Worm (Caenorhabditis elegans) whole organism, L4 larva: Measurements from ENCODE around the gene abch-1.

Source experiments
- F26F4.8 ChIP-seq: fragments of 200-800 bp; sonication (Bioruptor generic); conservative IDR thresholded peaks from 2 replicates; pipeline ENCODE4 v1.3.6; 2022; ENCODE audit warnings: missing genetic modification characterization, missing compliant biosample characterization
- T26A8.4 ChIP-seq: fragments of 200-800 bp; sonication (Bioruptor generic); IDR thresholded peaks from 2 replicates; pipeline ENCODE4 v1.3.6; 2022; ENCODE audit warnings: missing genetic modification characterization, missing compliant biosample characterization
- Y48G9A.11 ChIP-seq: fragments of 200-800 bp; sonication (Bioruptor generic); IDR thresholded peaks from 2 replicates; pipeline ENCODE4 v1.3.6; 2022; ENCODE audit warnings: missing genetic modification reagents, missing genetic modification characterization, missing compliant biosample characterization
- arid-1 ChIP-seq: fragments of 200-800 bp; sonication (Bioruptor generic); conservative IDR thresholded peaks from 2 replicates; pipeline ENCODE4 v1.3.6; 2022; ENCODE audit warnings: missing genetic modification reagents, missing genetic modification characterization, missing compliant biosample characterization
- dmd-9 ChIP-seq: fragments of 200-800 bp; sonication (Bioruptor generic); IDR thresholded peaks from 2 replicates; pipeline ENCODE4 v1.3.6; 2022; ENCODE audit warnings: missing genetic modification reagents, missing genetic modification characterization, missing compliant biosample characterization
- dpl-1 ChIP-seq: fragments of 150-350 bp; optimal IDR thresholded peaks from 2 replicates; lab custom pipeline; 2014; ENCODE audit warnings: missing biosample characterization, missing genetic modification reagents, missing genetic modification characterization
- egl-27 ChIP-seq: sonication (generic microtip); optimal IDR thresholded peaks from 3 replicates; lab custom pipeline; 2017; ENCODE audit warnings: missing biosample characterization, missing genetic modification reagents, missing genetic modification characterization
- fos-1 ChIP-seq: fragments of 150-350 bp; optimal IDR thresholded peaks from 2 replicates; lab custom pipeline; 2014; ENCODE audit warnings: missing biosample characterization, missing genetic modification characterization
- lin-15B ChIP-seq: fragments of 150-350 bp; sonication (generic microtip); optimal IDR thresholded peaks from 3 replicates; lab custom pipeline; 2014; ENCODE audit warnings: missing biosample characterization, missing genetic modification characterization
- php-3 ChIP-seq: fragments of 200-800 bp; sonication (Bioruptor generic); IDR thresholded peaks from 2 replicates; pipeline ENCODE4 v1.3.6; 2022; ENCODE audit warnings: missing genetic modification reagents, missing genetic modification characterization, missing compliant biosample characterization
- snpc-4 ChIP-seq: fragments of 150-350 bp; optimal IDR thresholded peaks from 2 replicates; lab custom pipeline; 2014; ENCODE audit warnings: missing biosample characterization, missing genetic modification characterization
- zag-1 ChIP-seq: fragments of 150-350 bp; optimal IDR thresholded peaks from 2 replicates; lab custom pipeline; 2014; ENCODE audit warnings: missing biosample characterization, missing genetic modification characterization

ce11 chrII:6496496-6496895 lies 34.9 kb downstream of the abch-1 start:
- TF ChIP-seq Y48G9A.11 (GFP tag; lab: Robert Waterston, UW) = no peak
- TF ChIP-seq egl-27 (tag; lab: Kevin White, UChicago) = no peak
- no peak for TF ChIP-seq zag-1
- TF ChIP-seq php-3 = no peak
- no peak for TF ChIP-seq fos-1 (tag; lab: Kevin White, UChicago)
- no peak for TF ChIP-seq F26F4.8 (GFP tag; lab: Robert Waterston, UW)
- no peak for TF ChIP-seq dmd-9
- no peak for TF ChIP-seq snpc-4 (tag; lab: Kevin White, UChicago)
- no peak for TF ChIP-seq lin-15B (tag; lab: Kevin White, UChicago)
- no peak for TF ChIP-seq T26A8.4 (GFP tag; lab: Robert Waterston, UW)
- TF ChIP-seq arid-1 (GFP tag; lab: Robert Waterston, UW) = no peak
- no peak for TF ChIP-seq dpl-1 (GFP tag; lab: Kevin White, UChicago)
